Fruit fly (Drosophila melanogaster) whole organism: ENCODE measurements around the gene CG7377.

ENCODE experiments used
- CG8478 ChIP-seq: fragments of >200 bp; optimal IDR thresholded peaks from 2 replicates; lab custom pipeline; 2018; ENCODE audit warnings: inconsistent platforms
- Dll ChIP-seq: fragments of >200 bp; optimal IDR thresholded peaks from 2 replicates; lab custom pipeline; 2017
- EcR ChIP-seq, 2 experiments: fragments of >200 bp; optimal IDR thresholded peaks; 2 replicates each; lab custom pipeline; 2017; ENCODE audit warnings: missing biosample characterization in 2 of 2, missing genetic modification characterization in 2 of 2, missing genetic modification reagents in 2 of 2
- pan ChIP-seq: fragments of >200 bp; optimal IDR thresholded peaks from 2 replicates; lab custom pipeline; 2017
- psq ChIP-seq: fragments of >200 bp; optimal IDR thresholded peaks from 2 replicates; lab custom pipeline; 2017
- usp ChIP-seq: fragments of >200 bp; optimal IDR thresholded peaks from 2 replicates; lab custom pipeline; 2017; ENCODE audit warnings: missing biosample characterization, missing genetic modification characterization, mixed read lengths

dm6 chr3L:11540330-11540702, 49.2 kb upstream of the CG7377 start:
- TF ChIP-seq psq, result no peak
- TF ChIP-seq EcR (GFP tag; optimal IDR thresholded peaks at IDR 0.05; lab: Kevin White, UChicago), result no peak
- TF ChIP-seq CG8478, result no peak
- TF ChIP-seq usp, result no peak
- no peak for TF ChIP-seq Dll (lab: Kevin White, UChicago)
- TF ChIP-seq pan (lab: Kevin White, UChicago), result no peak
